Fruit fly (Drosophila melanogaster) whole organism, embryonic: ENCODE measurements around the gene CG12024.

Source experiments
- Bdp1 ChIP-seq: fragments of 200-800 bp; sonication (Bioruptor generic); optimal IDR thresholded peaks from 3 replicates; lab custom pipeline; 2016; ENCODE audit warnings: missing biosample characterization, missing genetic modification characterization
- CG10959 ChIP-seq: fragments of 200-800 bp; sonication (Bioruptor generic); IDR thresholded peaks from 2 replicates; pipeline ENCODE4 v1.3.6; 2022; ENCODE audit warnings: missing biosample characterization, missing genetic modification characterization
- CG11560 ChIP-seq: fragments of 200-800 bp; sonication (Bioruptor generic); IDR thresholded peaks from 3 replicates; pipeline ENCODE4 v1.3.6; 2022; ENCODE audit warnings: missing biosample characterization, missing genetic modification characterization
- CG14667 ChIP-seq: fragments of 200-800 bp; sonication (Bioruptor generic); IDR thresholded peaks from 2 replicates; pipeline ENCODE4 v1.3.6; 2022; ENCODE audit warnings: missing biosample characterization, missing genetic modification characterization
- CG14860 ChIP-seq: fragments of 200-800 bp; sonication (Bioruptor generic); IDR thresholded peaks from 3 replicates; pipeline ENCODE4 v1.3.6; 2022; ENCODE audit warnings: missing biosample characterization, missing genetic modification characterization; ENCODE audit not compliant: partially characterized antibody
- CG15269 ChIP-seq: fragments of 200-800 bp; sonication (Bioruptor generic); optimal IDR thresholded peaks from 2 replicates; lab custom pipeline; 2018; ENCODE audit warnings: missing biosample characterization, mild to moderate bottlenecking, missing genetic modification characterization, moderate library complexity
- CG1529 ChIP-seq: fragments of 200-800 bp; sonication (Bioruptor generic); optimal IDR thresholded peaks from 3 replicates; lab custom pipeline; 2018; ENCODE audit warnings: missing biosample characterization, missing genetic modification characterization
- CG1647 ChIP-seq: fragments of 200-800 bp; sonication (Bioruptor generic); optimal IDR thresholded peaks from 3 replicates; lab custom pipeline; 2016; ENCODE audit warnings: missing biosample characterization, missing genetic modification characterization
- CG17612 ChIP-seq: fragments of 200-800 bp; sonication (Bioruptor generic); IDR thresholded peaks from 2 replicates; pipeline ENCODE4 v1.3.6; 2022; ENCODE audit warnings: missing biosample characterization, missing genetic modification characterization
- CG17829 ChIP-seq: fragments of 200-800 bp; optimal IDR thresholded peaks from 2 replicates; lab custom pipeline; 2019; ENCODE audit warnings: missing biosample characterization, mild to moderate bottlenecking, missing genetic modification characterization, moderate library complexity
- CG18011 ChIP-seq: fragments of 200-800 bp; sonication (Bioruptor generic); optimal IDR thresholded peaks from 2 replicates; lab custom pipeline; 2017; ENCODE audit warnings: missing biosample characterization, missing genetic modification characterization, mild to moderate bottlenecking, moderate library complexity, missing genotype
- CG1832 ChIP-seq: fragments of 200-800 bp; sonication (Bioruptor generic); optimal IDR thresholded peaks from 2 replicates; lab custom pipeline; 2017; ENCODE audit warnings: missing biosample characterization, mild to moderate bottlenecking, missing genetic modification characterization, inconsistent platforms
- CG2129 ChIP-seq: fragments of 200-800 bp; sonication (Bioruptor generic); IDR thresholded peaks from 2 replicates; pipeline ENCODE4 v1.3.6; 2022; ENCODE audit warnings: missing biosample characterization, missing genetic modification characterization; ENCODE audit not compliant: partially characterized antibody
- CG2199 ChIP-seq: fragments of 200-800 bp; sonication (Bioruptor generic); IDR thresholded peaks from 3 replicates; pipeline ENCODE4 v1.3.6; 2022; ENCODE audit warnings: missing biosample characterization, missing genetic modification characterization
- CG32767 ChIP-seq: fragments of 200-800 bp; sonication (Bioruptor generic); IDR thresholded peaks from 2 replicates; pipeline ENCODE4 v1.3.6; 2022; ENCODE audit warnings: missing biosample characterization, missing genetic modification characterization
- CG34376 ChIP-seq: fragments of 200-800 bp; sonication (Bioruptor generic); optimal IDR thresholded peaks from 2 replicates; lab custom pipeline; 2018; ENCODE audit warnings: missing biosample characterization, mild to moderate bottlenecking, missing genetic modification characterization
- CG6175 ChIP-seq: fragments of 200-800 bp; sonication (Bioruptor generic); IDR thresholded peaks from 3 replicates; pipeline ENCODE4 v1.3.6; 2022; ENCODE audit warnings: missing biosample characterization, missing genetic modification characterization
- CG6254 ChIP-seq: fragments of 200-800 bp; sonication (Bioruptor generic); optimal IDR thresholded peaks from 3 replicates; lab custom pipeline; 2017; ENCODE audit warnings: mild to moderate bottlenecking, missing biosample characterization, missing genetic modification reagents, missing genetic modification characterization
- CG8281 ChIP-seq: fragments of 200-800 bp; sonication (Bioruptor generic); optimal IDR thresholded peaks from 2 replicates; lab custom pipeline; 2018; ENCODE audit warnings: missing biosample characterization, mild to moderate bottlenecking, missing genetic modification characterization, moderate library complexity
- CG8290 ChIP-seq, 3 experiments: fragments of 200-800 bp; sonication (Bioruptor generic); optimal IDR thresholded peaks; 2 replicates each; lab custom pipeline; 2016 to 2019; ENCODE audit warnings: missing biosample characterization in 3 of 3, missing genetic modification characterization in 3 of 3, mild to moderate bottlenecking in 2 of 3, moderate library complexity in 1 of 3
- CG8944 ChIP-seq: fragments of 200-800 bp; sonication (Bioruptor generic); optimal IDR thresholded peaks from 3 replicates; lab custom pipeline; 2016; ENCODE audit warnings: missing biosample characterization, missing genetic modification characterization
- CG9876 ChIP-seq: fragments of 200-800 bp; sonication (Bioruptor generic); optimal IDR thresholded peaks from 2 replicates; lab custom pipeline; 2016; ENCODE audit warnings: missing biosample characterization, missing genetic modification characterization
- D19B ChIP-seq: fragments of 200-800 bp; sonication (Bioruptor generic); optimal IDR thresholded peaks from 2 replicates; lab custom pipeline; 2017; ENCODE audit warnings: missing biosample characterization, mild to moderate bottlenecking, missing genetic modification characterization
- Dfd ChIP-seq, 2 experiments: fragments of >200 bp; optimal IDR thresholded peaks; 2 replicates each; lab custom pipeline; 2017; ENCODE audit warnings: missing biosample characterization in 2 of 2, missing genetic modification characterization in 2 of 2
- Fer1 ChIP-seq: fragments of 200-800 bp; sonication (Bioruptor generic); optimal IDR thresholded peaks from 2 replicates; lab custom pipeline; 2017; ENCODE audit warnings: missing biosample characterization, mild to moderate bottlenecking, missing genetic modification characterization
- NC2α ChIP-seq: fragments of 200-800 bp; sonication (Bioruptor generic); optimal IDR thresholded peaks from 2 replicates; lab custom pipeline; 2016; ENCODE audit warnings: missing biosample characterization, missing genetic modification characterization
- Neu2 ChIP-seq: fragments of 200-800 bp; sonication (Bioruptor generic); optimal IDR thresholded peaks from 3 replicates; lab custom pipeline; 2016; ENCODE audit warnings: missing biosample characterization, missing genetic modification characterization, borderline replicate concordance
- Nf-YC ChIP-seq: fragments of 200-800 bp; optimal IDR thresholded peaks from 3 replicates; lab custom pipeline; 2019; ENCODE audit warnings: missing biosample characterization, mild to moderate bottlenecking, missing genetic modification characterization, moderate library complexity
- Rx ChIP-seq: fragments of 200-800 bp; sonication (Bioruptor generic); IDR thresholded peaks from 2 replicates; pipeline ENCODE4 v1.3.6; 2022; ENCODE audit warnings: missing biosample characterization, missing genetic modification characterization
- Six4 ChIP-seq: fragments of 200-800 bp; sonication (Bioruptor generic); optimal IDR thresholded peaks from 2 replicates; lab custom pipeline; 2016; ENCODE audit warnings: missing biosample characterization, missing genetic modification characterization
- Tbp ChIP-seq: fragments of >200 bp; optimal IDR thresholded peaks from 2 replicates; lab custom pipeline; 2018; ENCODE audit warnings: missing biosample characterization, missing genetic modification characterization
- Trl ChIP-seq, 3 experiments: fragments of >200 bp in 2 of 3; fragments of 200-800 bp in 1 of 3; sonication (Bioruptor generic) in 1 of 3; optimal IDR thresholded peaks; 2 replicates in 1 of 3; 3 replicates in 2 of 3; lab custom pipeline; 2016 to 2017; ENCODE audit warnings: missing biosample characterization in 1 of 3, missing genetic modification characterization in 1 of 3
- al ChIP-seq: fragments of 200-800 bp; sonication (Bioruptor generic); IDR thresholded peaks from 2 replicates; pipeline ENCODE4 v1.3.6; 2022; ENCODE audit warnings: missing biosample characterization, missing genetic modification characterization
- cad ChIP-seq: fragments of >200 bp; optimal IDR thresholded peaks from 2 replicates; lab custom pipeline; 2017; ENCODE audit warnings: missing biosample characterization, missing genetic modification characterization
- croc ChIP-seq: fragments of 200-800 bp; sonication (Bioruptor generic); conservative IDR thresholded peaks from 3 replicates; pipeline ENCODE4 v1.3.6; 2022; ENCODE audit warnings: missing biosample characterization, missing genetic modification characterization
- dmrt99B ChIP-seq: fragments of 200-800 bp; sonication (Bioruptor generic); optimal IDR thresholded peaks from 2 replicates; lab custom pipeline; 2018; ENCODE audit warnings: missing biosample characterization, mild to moderate bottlenecking, missing genetic modification characterization, moderate library complexity
- en ChIP-seq: fragments of 200-800 bp; sonication (Bioruptor generic); optimal IDR thresholded peaks from 2 replicates; lab custom pipeline; 2016; ENCODE audit warnings: missing biosample characterization, missing genetic modification characterization
- eyg ChIP-seq: fragments of 200-800 bp; sonication (Bioruptor generic); optimal IDR thresholded peaks from 3 replicates; lab custom pipeline; 2016; ENCODE audit warnings: missing biosample characterization, missing genetic modification characterization
- fu2 ChIP-seq: fragments of 200-800 bp; sonication (Bioruptor generic); optimal IDR thresholded peaks from 2 replicates; lab custom pipeline; 2016; ENCODE audit warnings: missing biosample characterization, missing genetic modification characterization
- gfzf ChIP-seq: fragments of 200-800 bp; sonication (Bioruptor generic); optimal IDR thresholded peaks from 2 replicates; lab custom pipeline; 2016; ENCODE audit warnings: missing biosample characterization, mild to moderate bottlenecking, missing genetic modification characterization, moderate library complexity
- jigr1 ChIP-seq: fragments of 200-800 bp; sonication (Bioruptor generic); IDR thresholded peaks from 3 replicates; pipeline ENCODE4 v1.3.6; 2022; ENCODE audit warnings: missing biosample characterization, missing genetic modification characterization
- otp ChIP-seq: fragments of 200-800 bp; sonication (Bioruptor generic); IDR thresholded peaks from 3 replicates; pipeline ENCODE4, ENCODE4 v1.3.6; 2022; ENCODE audit warnings: missing biosample characterization, missing genetic modification characterization
- pan ChIP-seq, 4 experiments: fragments of >200 bp in 3 of 4; fragments of 200-800 bp in 1 of 4; sonication (Bioruptor generic) in 1 of 4; optimal IDR thresholded peaks in 3 of 4; IDR thresholded peaks in 1 of 4; 2 replicates each; pipeline versions ENCODE4 v1.3.6 to Lab custom; 2017 to 2022; ENCODE audit warnings: missing biosample characterization in 2 of 4, missing genetic modification characterization in 2 of 4, mixed read lengths in 1 of 4
- peb ChIP-seq: fragments of 200-800 bp; sonication (Bioruptor generic); IDR thresholded peaks from 2 replicates; pipeline ENCODE4 v1.3.6; 2022; ENCODE audit warnings: missing biosample characterization, missing genetic modification characterization
- pnt ChIP-seq: fragments of 200-800 bp; sonication (Bioruptor generic); optimal IDR thresholded peaks from 3 replicates; lab custom pipeline; 2016; ENCODE audit warnings: missing biosample characterization, missing genetic modification characterization
- sim ChIP-seq: fragments of 200-800 bp; sonication (Bioruptor generic); IDR thresholded peaks from 2 replicates; pipeline ENCODE4 v1.3.6; 2022; ENCODE audit warnings: missing biosample characterization, missing genetic modification characterization
- zfh2 ChIP-seq: fragments of 200-800 bp; sonication (Bioruptor generic); optimal IDR thresholded peaks from 2 replicates; lab custom pipeline; 2016; ENCODE audit warnings: missing biosample characterization, missing genetic modification characterization

CG12024 gene

dm6 chr3L:1856467-1857350 lies at the start of gene CG12024 (continued):
- TF ChIP-seq Nf-YC (peak; percentile 73), en (GFP tag; lab: Kevin White, UChicago) (peak; percentile 26), CG1832 (no peak), Six4 (GFP tag; lab: Kevin White, UChicago) (peak; percentile 31), CG34376 (GFP tag; lab: Kevin White, UChicago) (no peak), CG8281 (tag; lab: Kevin White, UChicago) (peak; percentile 31), CG8944 (GFP tag; lab: Kevin White, UChicago) (peak; percentile 73), cad (GFP tag; lab: Kevin White, UChicago) (no peak), al (peak; percentile 66), pan (optimal IDR thresholded peaks at IDR 0.05; lab: Kevin White, UChicago) (no peak), pan (GFP tag; optimal IDR thresholded peaks at IDR 0.05 in 1 of 2, IDR thresholded peaks at IDR 0.05 in 1 of 2) (peak in 1 of 2 experiments; percentile 38), CG14860 (GFP tag; lab: Robert Waterston, UW) (no peak), Bdp1 (peak; percentile 78), Rx (GFP tag; lab: Robert Waterston, UW) (0 out of 2 replicates have a peak, but pooled peaks have one; percentile 7), Dfd (GFP tag; optimal IDR thresholded peaks at IDR 0.05; lab: Kevin White, UChicago) (peak in 1 of 2 experiments; percentile 20), pnt (GFP tag; lab: Kevin White, UChicago) (peak; percentile 66), CG15269 (peak; percentile 73), CG6254 (peak; percentile 97), CG9876 (peak; percentile 28), CG14667 (GFP tag; lab: Robert Waterston, UW) (no peak), Fer1 (GFP tag; lab: Kevin White, UChicago) (peak; percentile 78), CG32767 (GFP tag; lab: Robert Waterston, UW) (no peak; the same call in 1 of the 2 replicates), CG18011 (GFP tag; lab: Kevin White, UChicago) (peak; percentile 63), CG2199 (GFP tag; lab: Robert Waterston, UW) (no peak), croc (peak; percentile 13; the same call in 1 of the 3 replicates), gfzf (GFP tag; lab: Kevin White, UChicago) (peak; percentile 86), CG11560 (tag; lab: Robert Waterston, UW) (peak; percentile 39; the same call in 1 of the 3 replicates), jigr1 (GFP tag; lab: Robert Waterston, UW) (no peak), CG1647 (GFP tag; lab: Kevin White, UChicago) (peak; percentile 4), CG17829 (tag; lab: Kevin White, UChicago) (peak; percentile 82), Tbp (GFP tag; lab: Kevin White, UChicago) (no peak), peb (no peak), zfh2 (peak; percentile 79), Trl (optimal IDR thresholded peaks at IDR 0.05; lab: Kevin White, UChicago) (peak in 1 of 2 experiments; percentile 11), Trl (GFP tag; optimal IDR thresholded peaks at IDR 0.05; lab: Kevin White, UChicago) (peak; percentile 76), CG1529 (GFP tag; lab: Kevin White, UChicago) (no peak), NC2α (peak; percentile 33), dmrt99B (tag; lab: Kevin White, UChicago) (no peak), CG17612 (GFP tag; lab: Robert Waterston, UW) (peak; percentile 27; the same call in 1 of the 2 replicates), CG10959 (GFP tag; lab: Robert Waterston, UW) (no peak), CG2129 (GFP tag; lab: Robert Waterston, UW) (no peak), Neu2 (GFP tag; lab: Kevin White, UChicago) (no peak), eyg (no peak), D19B (peak; percentile 11), otp (GFP tag; lab: Robert Waterston, UW) (no peak), CG6175 (GFP tag; lab: Robert Waterston, UW) (no peak), fu2 (GFP tag; lab: Kevin White, UChicago) (peak; percentile 78), sim (GFP tag; lab: Robert Waterston, UW) (no peak), CG8290 (GFP tag; optimal IDR thresholded peaks at IDR 0.05; lab: Kevin White, UChicago) (peak; percentile 42), CG8290 (tag; optimal IDR thresholded peaks at IDR 0.05; lab: Kevin White, UChicago) (peak in 1 of 2 experiments; percentile 86)
